Worm (Caenorhabditis elegans): ENCODE results near the gene Y116F11A.6.
"Not testable (repeated sequence)": the region's sequence is repeated elsewhere in the genome, so short reads cannot be mapped to it uniquely, and the experiment has no call there.

The Y116F11A.6 gene

DNA sequence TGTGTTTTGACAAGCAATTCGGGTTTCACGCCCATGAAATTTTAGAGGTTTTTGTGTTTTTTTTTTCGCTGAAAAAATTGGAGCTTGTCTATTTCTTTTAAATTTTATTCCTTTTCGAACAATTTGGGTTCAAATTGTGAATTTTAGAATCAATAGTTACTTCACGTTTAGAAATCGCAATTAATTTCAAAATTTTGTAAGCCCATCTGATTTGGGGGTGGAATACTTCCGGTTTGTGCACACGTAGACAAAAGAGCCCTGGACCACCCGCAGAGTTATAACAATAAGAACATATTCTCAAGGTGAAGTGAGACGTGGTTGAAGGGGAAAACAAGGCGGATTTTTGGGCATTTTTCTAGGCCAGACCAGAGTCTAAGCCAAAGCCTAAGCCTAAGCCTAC is at the start of gene Y116F11A.6:
Gene Y116F11A.6 (plus strand): TSS at position 301 of the 400 bp plus-strand sequence.
- TF ChIP-seq him-1 (tag; optimal IDR thresholded peaks at IDR 0.05) (no peak), dao-5 (tag; optimal IDR thresholded peaks at IDR 0.05) (no peak), W03F9.2 (tag; optimal IDR thresholded peaks at IDR 0.05) (no peak)

DNA sequence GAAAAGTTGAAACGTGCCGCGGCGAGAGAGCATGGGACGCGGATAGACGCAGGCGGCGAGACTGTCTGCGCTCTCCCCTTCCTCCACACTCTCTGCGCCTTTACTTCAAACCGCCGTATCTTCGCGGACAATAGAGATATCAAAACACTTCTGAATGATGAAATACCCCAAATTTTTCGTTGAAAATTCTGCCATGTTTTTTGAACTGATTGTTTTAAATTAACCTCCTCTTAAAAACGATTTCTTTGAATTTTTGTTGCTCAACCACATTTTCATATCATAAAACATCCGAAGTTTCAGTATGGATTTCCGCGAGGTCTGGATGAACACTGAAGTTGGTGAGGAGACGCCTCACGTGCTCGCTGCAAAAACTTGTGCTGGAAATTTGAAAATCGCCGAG is 49.4 kb upstream of the Y116F11A.6 start, which contains the start of gene Y43F8C.11:
Gene Y43F8C.11 (plus strand): TSS at position 301 of the 400 bp plus-strand sequence.
- TF ChIP-seq him-1 (tag; optimal IDR thresholded peaks at IDR 0.05) (no peak), W03F9.2 (tag; optimal IDR thresholded peaks at IDR 0.05) (no peak), dao-5 (tag; optimal IDR thresholded peaks at IDR 0.05) (no peak)

DNA sequence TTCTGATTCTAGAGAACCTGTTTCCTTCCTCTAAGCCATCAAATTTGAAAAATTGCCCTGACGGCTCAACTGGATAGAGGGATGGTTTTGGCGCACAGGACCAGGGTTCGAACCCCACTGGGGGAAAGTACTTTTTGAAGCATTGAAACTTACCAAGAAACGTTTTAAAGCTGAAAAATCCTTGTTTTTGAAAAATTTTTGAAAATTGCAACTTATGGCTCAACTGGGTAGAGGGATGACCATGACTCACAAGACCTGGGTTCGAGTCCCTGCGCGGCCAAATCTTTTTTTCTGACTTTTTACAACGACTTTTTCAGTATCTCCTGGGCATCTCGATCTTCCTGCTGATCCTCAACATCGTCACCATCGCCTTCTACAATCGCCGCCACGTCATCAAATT is 48.5 kb upstream of the Y116F11A.6 start:
- TF ChIP-seq W03F9.2 (tag; optimal IDR thresholded peaks at IDR 0.05) (no peak), dao-5 (tag; optimal IDR thresholded peaks at IDR 0.05) (no peak), him-1 (tag; optimal IDR thresholded peaks at IDR 0.05) (no peak)

DNA sequence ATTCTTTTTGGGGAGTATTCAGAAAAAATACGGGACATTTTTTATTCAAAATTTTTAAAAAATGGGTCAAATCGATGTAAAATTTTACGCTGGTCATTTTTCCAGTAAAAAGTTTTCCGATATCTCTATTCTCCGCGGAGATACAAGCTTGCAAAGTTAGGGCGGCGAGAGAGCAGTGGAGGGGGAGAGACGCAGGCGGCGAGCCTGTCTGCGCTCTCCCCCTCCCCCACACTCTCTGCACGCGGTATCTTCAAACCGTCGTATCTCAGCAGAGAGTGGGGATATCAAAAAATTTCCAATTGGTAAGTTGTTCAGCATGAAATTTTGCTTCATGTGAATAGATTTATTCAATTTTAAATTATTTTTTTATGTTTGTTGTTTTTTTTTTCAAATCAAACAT is 47.5 kb upstream of the Y116F11A.6 start:
- no peak for TF ChIP-seq dao-5 (tag; optimal IDR thresholded peaks at IDR 0.05)
- TF ChIP-seq him-1 (tag; optimal IDR thresholded peaks at IDR 0.05) = no peak
- no peak for TF ChIP-seq W03F9.2 (tag; optimal IDR thresholded peaks at IDR 0.05)

DNA sequence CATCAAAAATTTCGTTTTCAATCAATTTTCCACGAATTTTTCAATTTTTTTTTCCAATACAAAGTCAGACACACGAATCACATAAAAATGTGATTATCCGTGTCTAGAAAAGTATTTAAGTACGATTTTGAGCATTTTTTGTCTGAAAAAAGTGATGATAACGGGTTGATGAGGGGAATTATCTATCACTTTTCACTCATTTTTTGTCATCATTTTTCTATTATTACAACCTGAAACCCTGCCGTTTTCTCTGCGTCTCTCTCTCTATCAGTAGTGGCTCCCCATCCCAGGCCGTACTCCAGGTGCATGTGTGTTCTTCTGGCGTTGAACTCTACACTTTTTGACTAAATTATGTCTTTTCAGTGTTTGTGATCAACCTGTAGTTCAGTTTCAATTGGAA is 47.0 kb upstream of the Y116F11A.6 start:
- no peak for TF ChIP-seq dao-5 (tag; optimal IDR thresholded peaks at IDR 0.05)
- no peak for TF ChIP-seq him-1 (tag; optimal IDR thresholded peaks at IDR 0.05)
- TF ChIP-seq W03F9.2 (tag; optimal IDR thresholded peaks at IDR 0.05) = no peak

DNA sequence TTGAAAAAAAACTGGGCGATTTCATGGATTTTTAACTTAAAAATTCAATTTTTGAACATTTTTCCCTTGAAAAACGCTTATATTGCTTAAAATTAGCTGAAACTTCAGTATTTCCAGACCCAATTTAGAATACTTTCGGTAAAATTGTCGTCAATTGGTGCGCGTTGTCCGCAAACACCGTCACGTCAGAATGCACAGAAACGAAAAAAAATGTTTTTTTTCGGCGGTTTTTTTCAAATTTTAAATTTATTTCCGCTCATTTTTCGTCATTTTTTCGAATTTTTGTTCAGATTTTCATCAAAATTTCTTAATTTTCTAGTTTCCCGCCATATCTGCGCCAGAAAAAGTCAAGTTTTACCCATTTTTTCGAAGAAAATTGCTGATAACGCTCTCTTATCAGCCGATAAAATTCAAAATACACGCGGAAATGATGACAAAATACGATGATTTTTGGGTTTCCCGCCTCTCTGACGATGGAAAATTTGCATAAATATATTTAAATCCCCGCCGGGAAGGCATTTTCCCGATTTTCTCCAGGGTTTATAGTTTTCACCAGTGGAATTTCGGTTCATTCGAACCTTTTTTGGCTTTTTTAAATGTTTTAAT is 46.0 kb upstream of the Y116F11A.6 start:
- TF ChIP-seq W03F9.2 (tag; optimal IDR thresholded peaks at IDR 0.05) (no peak), him-1 (tag; optimal IDR thresholded peaks at IDR 0.05) (no peak)

DNA sequence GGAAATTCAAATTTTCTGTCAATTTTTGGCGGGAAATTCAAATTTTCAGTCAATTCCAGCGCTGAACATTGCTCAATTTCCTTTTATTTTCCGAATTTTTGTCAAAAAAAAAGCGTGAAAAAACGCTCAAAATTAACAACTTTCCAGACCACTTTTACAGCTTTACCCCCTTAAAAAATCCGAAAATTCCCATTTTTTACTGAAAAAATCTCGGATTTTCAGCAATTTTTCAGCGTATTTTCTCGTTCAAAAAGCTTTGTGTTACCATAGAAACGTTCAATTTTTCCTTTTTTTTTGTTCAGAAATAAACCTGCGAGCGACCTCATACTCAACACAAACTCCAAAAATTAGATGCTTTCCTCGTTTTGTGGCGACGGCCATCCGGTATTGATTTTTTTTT is 44.8 kb upstream of the Y116F11A.6 start, which contains the start of gene mrp-7:
Gene mrp-7 (plus strand): TSS at position 301 of the 400 bp plus-strand sequence.
- TF ChIP-seq him-1 (tag; optimal IDR thresholded peaks at IDR 0.05) (no peak), dao-5 (tag; optimal IDR thresholded peaks at IDR 0.05) (no peak), W03F9.2 (tag; optimal IDR thresholded peaks at IDR 0.05) (no peak)

DNA sequence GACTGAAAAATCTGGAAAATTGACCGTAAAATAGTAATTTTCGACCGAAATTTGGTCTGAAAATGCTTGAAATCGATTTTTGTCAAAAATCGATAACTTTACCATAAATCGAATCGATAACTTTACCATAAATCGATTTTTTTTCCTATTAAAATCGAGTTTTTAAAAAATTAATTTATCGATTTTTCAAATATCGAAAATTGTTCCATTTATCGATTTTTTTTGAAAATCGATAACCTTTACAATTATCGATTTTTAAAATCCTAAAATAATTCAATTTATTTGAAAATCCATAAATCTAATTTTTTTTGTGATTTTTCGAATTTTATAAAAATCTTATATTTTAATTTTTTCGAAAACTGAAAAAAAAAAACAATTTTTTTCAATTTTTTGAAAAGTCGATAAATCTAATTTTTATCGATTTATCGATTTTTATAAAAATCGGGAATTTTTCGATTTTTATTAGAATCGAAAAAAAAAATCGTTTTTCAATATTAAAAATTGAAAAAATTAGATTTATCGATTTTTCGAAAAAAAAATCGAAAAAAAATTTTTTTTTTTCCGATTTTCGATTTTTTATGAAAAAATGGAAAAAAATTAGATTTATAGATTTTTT is 28.0 kb upstream of the Y116F11A.6 start:
- TF ChIP-seq W03F9.2 (tag; optimal IDR thresholded peaks at IDR 0.05) = no peak
- TF ChIP-seq dao-5 (tag; optimal IDR thresholded peaks at IDR 0.05) = no peak
- TF ChIP-seq him-1 (tag; optimal IDR thresholded peaks at IDR 0.05) = no peak

DNA sequence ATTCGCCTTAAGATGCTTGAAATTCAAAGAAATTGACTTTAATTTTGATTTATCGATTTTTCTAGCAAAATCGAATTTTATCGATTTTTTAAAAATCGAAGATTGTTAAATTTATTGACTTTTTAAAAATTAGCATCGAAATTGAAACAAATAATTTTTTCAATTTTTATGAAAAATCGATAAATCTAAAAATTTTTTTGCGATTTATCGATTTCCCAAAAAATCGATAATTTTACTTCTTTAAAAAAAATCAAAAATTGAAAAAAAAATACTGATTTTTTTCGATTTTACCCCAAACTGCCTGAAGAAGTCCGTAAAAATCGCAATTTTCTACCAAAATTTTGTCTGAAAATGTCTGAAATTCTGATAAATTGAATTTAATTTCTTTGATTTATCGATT is 27.4 kb upstream of the Y116F11A.6 start:
- TF ChIP-seq dao-5 (tag; optimal IDR thresholded peaks at IDR 0.05) = no peak
- TF ChIP-seq him-1 (tag; optimal IDR thresholded peaks at IDR 0.05) = no peak
- TF ChIP-seq W03F9.2 (tag; optimal IDR thresholded peaks at IDR 0.05) = no peak

DNA sequence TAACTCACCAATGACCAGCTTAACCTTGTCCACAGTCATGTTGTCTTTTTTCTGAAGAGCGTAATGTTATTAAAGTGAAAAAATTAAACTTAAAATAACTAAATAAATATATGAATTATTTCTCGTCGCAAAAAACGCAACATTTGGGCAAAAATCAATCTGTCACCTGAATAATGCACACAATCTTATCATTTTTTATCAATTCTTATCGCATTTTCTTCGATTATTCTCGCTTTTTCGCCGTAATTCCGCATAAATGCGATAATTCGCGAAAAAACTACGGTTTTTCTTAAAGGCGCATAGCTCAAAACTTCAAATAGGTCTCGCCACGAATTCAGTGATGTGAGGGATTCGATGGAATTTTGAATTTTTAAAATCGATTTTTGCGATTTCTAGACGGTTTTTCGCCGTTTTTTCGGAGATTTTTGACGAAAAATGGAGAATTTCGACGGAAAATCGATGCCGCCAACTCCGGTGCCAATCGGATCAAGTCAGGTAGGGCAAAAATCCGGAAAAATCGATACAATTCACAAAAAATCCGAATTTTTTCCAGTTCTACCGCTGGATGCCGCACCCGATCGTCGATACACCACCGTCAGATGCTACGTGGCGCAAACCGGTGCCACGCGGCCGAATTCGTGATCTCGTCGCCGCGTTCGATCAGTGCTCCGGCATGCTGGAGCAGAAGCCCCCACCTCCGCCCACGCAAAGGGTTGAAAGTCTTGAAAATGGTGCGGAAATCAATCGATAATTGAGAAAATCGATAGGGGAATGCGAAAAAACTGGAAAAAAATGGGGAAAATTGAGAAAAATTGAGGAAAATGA is 21.8 kb upstream of the Y116F11A.6 start, which contains the start of the genes Y43F8C.13 and ani-3:
Gene Y43F8C.13 (minus strand): TSS at position 51 of the 825 bp plus-strand sequence.
Gene ani-3 (plus strand): TSS at position 385 of the 825 bp plus-strand sequence.
- no peak for TF ChIP-seq dao-5 (tag; optimal IDR thresholded peaks at IDR 0.05)
- TF ChIP-seq W03F9.2 (tag; optimal IDR thresholded peaks at IDR 0.05) = no peak
- no peak for TF ChIP-seq him-1 (tag; optimal IDR thresholded peaks at IDR 0.05)

DNA sequence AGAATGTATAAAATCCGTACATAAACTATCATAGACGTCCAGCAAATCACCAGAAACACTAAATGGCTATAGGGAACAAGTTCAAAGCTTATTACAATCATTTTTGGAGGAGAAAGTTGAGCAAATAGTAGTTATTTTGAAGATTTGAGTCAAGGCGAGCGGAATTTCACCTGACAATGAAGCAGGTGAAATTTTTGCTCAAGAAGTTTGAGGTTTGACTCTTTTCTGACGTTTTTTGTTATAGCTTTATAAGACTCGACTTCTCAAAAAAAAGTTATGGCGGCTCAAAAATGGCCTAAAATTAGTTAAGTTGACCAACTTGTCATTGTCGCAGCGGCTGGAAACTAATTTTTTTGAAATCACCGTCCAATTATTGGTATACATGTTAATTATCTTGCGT is 10.5 kb upstream of the Y116F11A.6 start, which contains the start of gene srv-3:
Gene srv-3 (minus strand): TSS at position 101 of the 400 bp plus-strand sequence.
- no peak for TF ChIP-seq him-1 (tag; optimal IDR thresholded peaks at IDR 0.05)
- no peak for TF ChIP-seq W03F9.2 (tag; optimal IDR thresholded peaks at IDR 0.05)
- no peak for TF ChIP-seq dao-5 (tag; optimal IDR thresholded peaks at IDR 0.05)

DNA sequence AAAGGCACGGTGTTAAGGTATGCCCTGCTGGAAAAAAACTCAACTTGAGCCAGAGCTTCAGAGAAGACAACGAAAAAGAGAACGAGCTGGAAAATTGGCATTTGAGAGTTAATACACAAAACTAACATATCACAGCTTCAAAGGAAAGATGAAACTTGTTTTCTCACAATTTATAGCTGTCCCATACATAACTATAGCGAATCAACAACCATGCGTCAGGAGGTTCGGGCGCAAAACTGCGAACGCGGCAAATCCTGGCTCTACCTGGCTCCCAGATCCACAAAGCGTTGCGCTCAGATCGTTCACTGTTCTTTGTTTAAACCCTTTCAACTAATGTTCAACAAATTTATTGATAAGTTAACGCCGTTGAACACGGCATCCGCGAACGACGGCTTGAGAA is 8.8 kb upstream of the Y116F11A.6 start, which contains the start of gene Y43F8C.15:
Gene Y43F8C.15 (minus strand): TSS at position 101 of the 400 bp plus-strand sequence.
- not testable (repeated sequence) for TF ChIP-seq dao-5, W03F9.2, him-1 (tag; optimal IDR thresholded peaks at IDR 0.05)

DNA sequence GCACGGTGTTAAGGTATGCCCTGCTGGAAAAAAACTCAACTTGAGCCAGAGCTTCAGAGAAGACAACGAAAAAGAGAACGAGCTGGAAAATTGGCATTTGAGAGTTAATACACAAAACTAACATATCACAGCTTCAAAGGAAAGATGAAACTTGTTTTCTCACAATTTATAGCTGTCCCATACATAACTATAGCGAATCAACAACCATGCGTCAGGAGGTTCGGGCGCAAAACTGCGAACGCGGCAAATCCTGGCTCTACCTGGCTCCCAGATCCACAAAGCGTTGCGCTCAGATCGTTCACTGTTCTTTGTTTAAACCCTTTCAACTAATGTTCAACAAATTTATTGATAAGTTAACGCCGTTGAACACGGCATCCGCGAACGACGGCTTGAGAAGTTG is 7.7 kb upstream of the Y116F11A.6 start, which contains the start of gene Y43F8C.23:
Gene Y43F8C.23 (minus strand): TSS at position 101 of the 400 bp plus-strand sequence.
- TF ChIP-seq W03F9.2, him-1, dao-5 (tag; optimal IDR thresholded peaks at IDR 0.05): not testable (repeated sequence)
